Fruit fly (Drosophila melanogaster) whole organism, pupa: ENCODE data around the gene CG34043.

ENCODE experiments used
- CG12605 ChIP-seq: fragments of 200-800 bp; sonication (Bioruptor generic); IDR thresholded peaks from 2 replicates; pipeline ENCODE4 v1.3.6; 2022; ENCODE audit warnings: missing biosample characterization, missing genetic modification characterization
- CG13204 ChIP-seq: fragments of 200-800 bp; sonication (Bioruptor generic); optimal IDR thresholded peaks from 2 replicates; lab custom pipeline; 2018; ENCODE audit warnings: missing biosample characterization, mild to moderate bottlenecking, missing genetic modification characterization, moderate library complexity
- CG14655 ChIP-seq: fragments of 200-800 bp; sonication (Bioruptor generic); optimal IDR thresholded peaks from 3 replicates; lab custom pipeline; 2017; ENCODE audit warnings: mild to moderate bottlenecking, missing biosample characterization, missing genetic modification reagents, missing genetic modification characterization
- CG15710 ChIP-seq: fragments of 200-800 bp; sonication (Bioruptor generic); optimal IDR thresholded peaks from 2 replicates; lab custom pipeline; 2018; ENCODE audit warnings: missing biosample characterization, mild to moderate bottlenecking, missing genetic modification characterization, moderate library complexity
- CG17806 ChIP-seq: fragments of 200-800 bp; sonication (Bioruptor generic); optimal IDR thresholded peaks from 2 replicates; lab custom pipeline; 2018; ENCODE audit warnings: missing biosample characterization, mild to moderate bottlenecking, missing genetic modification characterization, moderate library complexity
- CG32121 ChIP-seq: fragments of 200-800 bp; sonication (Bioruptor generic); IDR thresholded peaks from 2 replicates; pipeline ENCODE4 v1.3.6; 2022; ENCODE audit warnings: missing biosample characterization, missing genetic modification characterization
- CG8159 ChIP-seq: fragments of 200-800 bp; sonication (Bioruptor generic); optimal IDR thresholded peaks from 3 replicates; lab custom pipeline; 2018; ENCODE audit warnings: missing biosample characterization, mild to moderate bottlenecking, missing genetic modification characterization, moderate library complexity
- CG8301 ChIP-seq: fragments of 200-800 bp; sonication (Bioruptor generic); optimal IDR thresholded peaks from 2 replicates; lab custom pipeline; 2018; ENCODE audit warnings: missing biosample characterization, mild to moderate bottlenecking, missing genetic modification characterization
- D1 ChIP-seq: fragments of 200-800 bp; sonication (Bioruptor generic); optimal IDR thresholded peaks from 2 replicates; lab custom pipeline; 2018; ENCODE audit warnings: missing biosample characterization, mild to moderate bottlenecking, missing genetic modification characterization, moderate library complexity
- EcR ChIP-seq: fragments of 200-800 bp; sonication (Bioruptor generic); optimal IDR thresholded peaks from 3 replicates; lab custom pipeline; 2019; ENCODE audit warnings: missing biosample characterization, missing genetic modification characterization, mild to moderate bottlenecking, moderate library complexity, missing genetic modification reagents
- Pif1A ChIP-seq: fragments of 200-800 bp; sonication (Bioruptor generic); optimal IDR thresholded peaks from 3 replicates; lab custom pipeline; 2016; ENCODE audit warnings: missing biosample characterization, missing genetic modification characterization
- Snoo ChIP-seq: fragments of 200-800 bp; sonication (Bioruptor generic); optimal IDR thresholded peaks from 3 replicates; lab custom pipeline; 2017; ENCODE audit warnings: missing biosample characterization, mild to moderate bottlenecking, missing genetic modification characterization, inconsistent platforms
- gl ChIP-seq: fragments of 200-800 bp; sonication (Bioruptor generic); optimal IDR thresholded peaks from 2 replicates; lab custom pipeline; 2018; ENCODE audit warnings: missing biosample characterization, mild to moderate bottlenecking, missing genetic modification characterization
- rn ChIP-seq: fragments of 200-800 bp; sonication (Bioruptor generic); IDR thresholded peaks from 2 replicates; pipeline ENCODE4 v1.3.6; 2022; ENCODE audit warnings: missing biosample characterization, missing genetic modification characterization

dm6 chr2L:10291276-10291675 lies 10.6 kb upstream of the CG34043 start:
- TF ChIP-seq CG12605 (no peak), gl (no peak), CG32121 (GFP tag; lab: Robert Waterston, UW) (no peak), Pif1A (GFP tag; lab: Kevin White, UChicago) (no peak), CG15710 (tag; lab: Kevin White, UChicago) (no peak), CG13204 (GFP tag; lab: Kevin White, UChicago) (no peak), rn (GFP tag; lab: Robert Waterston, UW) (no peak), CG8301 (tag; lab: Kevin White, UChicago) (no peak), D1 (tag; lab: Kevin White, UChicago) (no peak), CG14655 (GFP tag; lab: Kevin White, UChicago) (no peak), Snoo (tag; lab: Kevin White, UChicago) (no peak), EcR (GFP tag; lab: Kevin White, UChicago) (no peak), CG17806 (tag; lab: Kevin White, UChicago) (no peak), CG8159 (tag; lab: Kevin White, UChicago) (no peak)
